Fruit fly (Drosophila melanogaster) S2 (cell line): ENCODE measurements around the gene OdsH.

Experiments
- CG8478 ChIP-seq: fragments of >200 bp; optimal IDR thresholded peaks from 2 replicates; lab custom pipeline; 2018
- CTCF ChIP-seq, 2 experiments: fragments of >200 bp; optimal IDR thresholded peaks; 2 replicates each; lab custom pipeline; 2018

OdsH gene

dm6 chrX:17769179-17769578, 21.6 kb upstream of the OdsH start:
- no peak for TF ChIP-seq CTCF (optimal IDR thresholded peaks at IDR 0.05; lab: Kevin White, UChicago)
- TF ChIP-seq CG8478 (lab: Kevin White, UChicago): no peak

- TF ChIP-seq CG8478 (lab: Kevin White, UChicago) (no peak), CTCF (optimal IDR thresholded peaks at IDR 0.05; lab: Kevin White, UChicago) (no peak)
Measured at dm6 chrX:17771878-17772277, 18.9 kb upstream of the OdsH start.

- TF ChIP-seq CTCF (optimal IDR thresholded peaks at IDR 0.05; lab: Kevin White, UChicago) (no peak), CG8478 (lab: Kevin White, UChicago) (no peak)
Measured at dm6 chrX:17774548-17774947, 16.3 kb upstream of the OdsH start.

dm6 chrX:17780295-17780694, 10.5 kb upstream of the OdsH start:
- no peak for TF ChIP-seq CTCF (optimal IDR thresholded peaks at IDR 0.05; lab: Kevin White, UChicago)
- no peak for TF ChIP-seq CG8478 (lab: Kevin White, UChicago)

- no peak for TF ChIP-seq CTCF (optimal IDR thresholded peaks at IDR 0.05; lab: Kevin White, UChicago)
- no peak for TF ChIP-seq CG8478 (lab: Kevin White, UChicago)
Measured at dm6 chrX:17780834-17781233, 10.0 kb upstream of the OdsH start.

- TF ChIP-seq CG8478 (lab: Kevin White, UChicago): no peak
- TF ChIP-seq CTCF (optimal IDR thresholded peaks at IDR 0.05; lab: Kevin White, UChicago): no peak
Measured at dm6 chrX:17782058-17782457, 8.8 kb upstream of the OdsH start.

dm6 chrX:17789413-17790054, 1.3 kb upstream of the OdsH start:
- TF ChIP-seq CG8478 (lab: Kevin White, UChicago) (no peak), CTCF (optimal IDR thresholded peaks at IDR 0.05; lab: Kevin White, UChicago) (peak in 1 of 2 experiments; percentile 50)

- TF ChIP-seq CG8478 (lab: Kevin White, UChicago) (no peak), CTCF (optimal IDR thresholded peaks at IDR 0.05; lab: Kevin White, UChicago) (peak in 1 of 2 experiments; percentile 11)
Measured at dm6 chrX:17790072-17790471, 738 bp upstream of the OdsH start.

- TF ChIP-seq CTCF (optimal IDR thresholded peaks at IDR 0.05; lab: Kevin White, UChicago) (no peak), CG8478 (lab: Kevin White, UChicago) (no peak)
Measured at dm6 chrX:17799070-17799802, 8.4 kb downstream of the OdsH start.

- TF ChIP-seq CG8478 (lab: Kevin White, UChicago) (no peak), CTCF (optimal IDR thresholded peaks at IDR 0.05; lab: Kevin White, UChicago) (no peak)
Measured at dm6 chrX:17799803-17800151, 9.0 kb downstream of the OdsH start.

- TF ChIP-seq CTCF (optimal IDR thresholded peaks at IDR 0.05; lab: Kevin White, UChicago) (no peak), CG8478 (lab: Kevin White, UChicago) (no peak)
Measured at dm6 chrX:17802353-17803121, 11.7 kb downstream of the OdsH start.

- no peak for TF ChIP-seq CG8478 (lab: Kevin White, UChicago)
- no peak for TF ChIP-seq CTCF (optimal IDR thresholded peaks at IDR 0.05; lab: Kevin White, UChicago)
Measured at dm6 chrX:17804048-17804447, 13.2 kb downstream of the OdsH start.

dm6 chrX:17806335-17806734, 15.5 kb downstream of the OdsH start:
- TF ChIP-seq CG8478 (lab: Kevin White, UChicago) (no peak), CTCF (optimal IDR thresholded peaks at IDR 0.05; lab: Kevin White, UChicago) (no peak)

- TF ChIP-seq CG8478 (lab: Kevin White, UChicago): no peak
- TF ChIP-seq CTCF (optimal IDR thresholded peaks at IDR 0.05; lab: Kevin White, UChicago): no peak
Measured at dm6 chrX:17806973-17807372, 16.2 kb downstream of the OdsH start.

dm6 chrX:17812193-17812592, 21.4 kb downstream of the OdsH start:
- TF ChIP-seq CG8478 (lab: Kevin White, UChicago): no peak
- TF ChIP-seq CTCF (optimal IDR thresholded peaks at IDR 0.05; lab: Kevin White, UChicago): no peak
